Worm (Caenorhabditis elegans) whole organism, L4 larva: Measurements from ENCODE around the gene F09E5.7.

Experiments
- ceh-32 ChIP-seq: sonication (generic microtip); optimal IDR thresholded peaks from 2 replicates; lab custom pipeline; 2016; ENCODE audit warnings: mild to moderate bottlenecking, missing genetic modification characterization, missing compliant biosample characterization; ENCODE audit not compliant: poor library complexity
- egl-27 ChIP-seq: sonication (generic microtip); optimal IDR thresholded peaks from 3 replicates; lab custom pipeline; 2017; ENCODE audit warnings: missing biosample characterization, missing genetic modification reagents, missing genetic modification characterization
- fkh-10 ChIP-seq: fragments of 150-350 bp; optimal IDR thresholded peaks from 2 replicates; lab custom pipeline; 2014; ENCODE audit warnings: missing biosample characterization, missing genetic modification reagents, missing genetic modification characterization
- lin-29 ChIP-seq: fragments of 200-800 bp; sonication (Bioruptor generic); IDR thresholded peaks from 2 replicates; pipeline ENCODE4 v1.3.6; 2022; ENCODE audit warnings: missing genetic modification reagents, missing genetic modification characterization, missing compliant biosample characterization
- lin-39 ChIP-seq: fragments of 150-350 bp; optimal IDR thresholded peaks from 2 replicates; lab custom pipeline; 2014; ENCODE audit warnings: missing biosample characterization, missing genetic modification reagents, missing genetic modification characterization
- nhr-28 ChIP-seq: fragments of 150-350 bp; optimal IDR thresholded peaks from 2 replicates; lab custom pipeline; 2014; ENCODE audit warnings: missing biosample characterization, missing genetic modification characterization
- nhr-76 ChIP-seq: fragments of 150-350 bp; optimal IDR thresholded peaks from 2 replicates; lab custom pipeline; 2014; ENCODE audit warnings: missing biosample characterization, missing genetic modification characterization
- set-16 ChIP-seq: fragments of 200-800 bp; sonication (Bioruptor generic); IDR thresholded peaks from 2 replicates; pipeline ENCODE4 v1.3.6; 2022; ENCODE audit warnings: missing genetic modification reagents, missing genetic modification characterization, missing compliant biosample characterization
- unc-62 ChIP-seq, 3 experiments: fragments of 150-350 bp in 1 of 3; sonication (generic microtip); optimal IDR thresholded peaks in 2 of 3; peaks in 1 of 3; 1 replicate in 1 of 3; 2 replicates in 2 of 3; lab custom pipeline; 2014 to 2017; ENCODE audit warnings: missing biosample characterization in 3 of 3, missing genetic modification characterization in 3 of 3, missing genetic modification reagents in 3 of 3, missing genotype in 1 of 3

DNA sequence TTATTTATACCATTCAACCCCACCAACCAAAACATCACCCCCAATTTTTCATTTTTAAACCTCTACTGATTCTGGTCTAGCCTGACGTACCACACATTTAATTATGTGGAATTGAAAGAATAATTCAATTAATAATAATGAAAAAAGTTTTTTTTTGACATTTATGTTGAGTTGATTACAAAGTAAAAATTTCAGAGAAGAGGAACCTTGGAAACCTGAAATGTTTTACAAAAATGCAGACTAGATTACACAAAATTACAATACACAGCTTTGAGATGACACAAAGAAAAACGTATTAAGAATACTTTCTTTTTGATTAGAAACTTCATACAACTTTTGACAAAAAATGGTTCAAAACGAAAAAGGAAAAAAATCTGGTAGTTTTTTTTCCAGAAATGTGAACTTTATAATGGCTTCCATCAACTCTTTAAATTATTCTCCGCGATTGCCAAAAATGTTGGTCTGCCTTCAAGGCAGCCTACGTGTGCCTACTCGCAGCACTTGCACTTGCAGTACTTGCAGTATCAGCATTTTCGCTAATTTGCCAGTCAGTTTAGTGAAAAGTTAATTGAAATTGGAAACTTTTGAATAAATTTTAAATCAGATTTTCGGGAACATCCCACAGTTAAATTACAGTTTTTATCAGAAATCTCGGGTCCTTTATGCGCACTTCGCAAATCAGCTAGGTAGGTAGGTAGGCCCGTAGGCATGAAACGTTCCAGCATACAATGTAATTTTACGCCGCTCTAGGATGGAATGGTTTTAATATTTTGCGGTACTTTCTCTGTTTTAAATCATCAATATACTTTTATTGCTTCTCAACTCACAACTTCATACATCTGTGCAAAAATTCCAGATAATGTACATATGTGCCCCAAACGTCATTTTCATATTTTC is 11.0 kb upstream of the F09E5.7 start:
- TF ChIP-seq unc-62 (GFP tag; optimal IDR thresholded peaks at IDR 0.05 in 1 of 2; lab: Kevin White, UChicago) (peak in 1 of 2 experiments; percentile 79), unc-62 (tag; optimal IDR thresholded peaks at IDR 0.05; lab: Kevin White, UChicago) (no peak), fkh-10 (no peak), set-16 (GFP tag; lab: Robert Waterston, UW) (no peak), egl-27 (tag; lab: Kevin White, UChicago) (no peak), nhr-76 (no peak), ceh-32 (tag; lab: Kevin White, UChicago) (no peak), nhr-28 (tag; lab: Kevin White, UChicago) (no peak), lin-29 (0 out of 2 replicates have a peak, but pooled peaks have one; percentile 15), lin-39 (tag; lab: Kevin White, UChicago) (no peak)
